Worm (Caenorhabditis elegans) whole organism, mixed stage, embryonic: ENCODE results near the gene clec-72.

Source experiments
- elt-3 ChIP-seq: fragments of 150-350 bp; optimal IDR thresholded peaks from 2 replicates; lab custom pipeline; 2014; ENCODE audit warnings: missing biosample characterization, missing genetic modification characterization
- lin-13 ChIP-seq: fragments of 150-350 bp; optimal IDR thresholded peaks from 2 replicates; lab custom pipeline; 2014; ENCODE audit warnings: missing biosample characterization, missing genetic modification characterization
- mep-1 ChIP-seq: fragments of 150-350 bp; optimal IDR thresholded peaks from 2 replicates; lab custom pipeline; 2017; ENCODE audit warnings: missing biosample characterization, missing genetic modification reagents, missing genetic modification characterization, inconsistent platforms
- nhr-237 ChIP-seq: fragments of 150-350 bp; optimal IDR thresholded peaks from 2 replicates; lab custom pipeline; 2014; ENCODE audit warnings: missing biosample characterization, missing genetic modification characterization
- sptf-1 ChIP-seq: sonication (generic microtip); optimal IDR thresholded peaks from 2 replicates; lab custom pipeline; 2017; ENCODE audit warnings: mild to moderate bottlenecking, missing genetic modification characterization, moderate library complexity, missing compliant biosample characterization
- tbx-8 ChIP-seq: fragments of 200-800 bp; sonication (Bioruptor generic); optimal IDR thresholded peaks from 2 replicates; lab custom pipeline; 2018; ENCODE audit warnings: mild to moderate bottlenecking, missing genetic modification characterization, moderate library complexity, missing compliant biosample characterization
- unc-39 ChIP-seq: fragments of 150-350 bp; optimal IDR thresholded peaks from 2 replicates; lab custom pipeline; 2014; ENCODE audit warnings: missing biosample characterization, missing genetic modification characterization
- unc-62 ChIP-seq: fragments of 150-350 bp; optimal IDR thresholded peaks from 2 replicates; lab custom pipeline; 2014; ENCODE audit warnings: missing biosample characterization, missing genetic modification reagents, missing genetic modification characterization

- TF ChIP-seq unc-62 (GFP tag; lab: Kevin White, UChicago) = no peak
- TF ChIP-seq unc-39 (tag; lab: Kevin White, UChicago) = no peak
- TF ChIP-seq tbx-8 (GFP tag; lab: Kevin White, UChicago) = no peak
- TF ChIP-seq mep-1 (tag; lab: Kevin White, UChicago) = no peak
- TF ChIP-seq lin-13 (tag; lab: Kevin White, UChicago) = no peak
- no peak for TF ChIP-seq sptf-1 (tag; lab: Kevin White, UChicago)
- no peak for TF ChIP-seq nhr-237
- TF ChIP-seq elt-3 (tag; lab: Kevin White, UChicago) = no peak
Observed at ce11 chrIV:3956095-3956494, 11.5 kb downstream of the clec-72 start, which contains the start of gene clec-73.
